Fruit fly (Drosophila melanogaster) whole organism, prepupa: ENCODE measurements around the gene Acer.
A peak's percentile ranks its signal among the peaks of the same experiment; 100 is the strongest.

Experiments
- Blimp-1 ChIP-seq: fragments of 200-800 bp; sonication (Bioruptor generic); optimal IDR thresholded peaks from 3 replicates; lab custom pipeline; 2017; ENCODE audit warnings: missing biosample characterization, missing genetic modification characterization, mild to moderate bottlenecking, moderate library complexity, missing genetic modification reagents
- CG10631 ChIP-seq: fragments of 200-800 bp; sonication (Bioruptor generic); optimal IDR thresholded peaks from 2 replicates; lab custom pipeline; 2016; ENCODE audit warnings: missing biosample characterization, missing genetic modification characterization
- CG10669 ChIP-seq: fragments of 200-800 bp; sonication (Bioruptor generic); optimal IDR thresholded peaks from 3 replicates; lab custom pipeline; 2018; ENCODE audit warnings: missing biosample characterization, mild to moderate bottlenecking, missing genetic modification characterization, moderate library complexity
- CG11294 ChIP-seq: fragments of 200-800 bp; sonication (Bioruptor generic); IDR thresholded peaks from 2 replicates; pipeline ENCODE4 v1.3.6; 2022; ENCODE audit warnings: missing biosample characterization, missing genetic modification characterization
- CG11762 ChIP-seq: fragments of 200-800 bp; sonication (Bioruptor generic); optimal IDR thresholded peaks from 3 replicates; lab custom pipeline; 2016; ENCODE audit warnings: missing biosample characterization, missing genetic modification characterization; ENCODE audit not compliant: insufficient read depth
- CG11902 ChIP-seq: fragments of 200-800 bp; sonication (Bioruptor generic); optimal IDR thresholded peaks from 3 replicates; lab custom pipeline; 2016; ENCODE audit warnings: missing biosample characterization, missing genetic modification characterization
- CG15336 ChIP-seq: fragments of 200-800 bp; sonication (Bioruptor generic); IDR thresholded peaks from 2 replicates; pipeline ENCODE4 v1.3.6; 2022; ENCODE audit warnings: missing biosample characterization, missing genetic modification characterization
- CG1621 ChIP-seq: fragments of 200-800 bp; sonication (Bioruptor generic); optimal IDR thresholded peaks from 3 replicates; lab custom pipeline; 2018; ENCODE audit warnings: missing biosample characterization, mild to moderate bottlenecking, missing genetic modification characterization
- CG16779 ChIP-seq: fragments of 200-800 bp; sonication (Bioruptor generic); optimal IDR thresholded peaks from 3 replicates; lab custom pipeline; 2017; ENCODE audit warnings: missing biosample characterization, mild to moderate bottlenecking, missing genetic modification characterization
- CG3032 ChIP-seq: fragments of 200-800 bp; optimal IDR thresholded peaks from 2 replicates; lab custom pipeline; 2019; ENCODE audit warnings: missing biosample characterization, mild to moderate bottlenecking, missing genetic modification characterization, moderate library complexity
- CG32006 ChIP-seq: fragments of 200-800 bp; sonication (Bioruptor generic); optimal IDR thresholded peaks from 3 replicates; lab custom pipeline; 2017; ENCODE audit warnings: missing biosample characterization, mild to moderate bottlenecking, missing genetic modification characterization
- CG34406 ChIP-seq: fragments of 200-800 bp; sonication (Bioruptor generic); optimal IDR thresholded peaks from 3 replicates; lab custom pipeline; 2016; ENCODE audit warnings: missing biosample characterization, missing genetic modification characterization
- CG3919 ChIP-seq: fragments of 200-800 bp; sonication (Bioruptor generic); optimal IDR thresholded peaks from 3 replicates; lab custom pipeline; 2016; ENCODE audit warnings: missing biosample characterization, missing genetic modification characterization
- CG4318 ChIP-seq: fragments of 200-800 bp; sonication (Bioruptor generic); optimal IDR thresholded peaks from 3 replicates; lab custom pipeline; 2017; ENCODE audit warnings: missing biosample characterization, mild to moderate bottlenecking, missing genetic modification characterization
- CG6163 ChIP-seq: fragments of 200-800 bp; sonication (Bioruptor generic); IDR thresholded peaks from 3 replicates; pipeline ENCODE4 v1.3.6; 2022; ENCODE audit warnings: missing biosample characterization, missing genetic modification characterization
- CG6276 ChIP-seq: fragments of 200-800 bp; sonication (Bioruptor generic); optimal IDR thresholded peaks from 2 replicates; lab custom pipeline; 2017; ENCODE audit warnings: missing biosample characterization, mild to moderate bottlenecking, missing genetic modification characterization
- CG6792 ChIP-seq: fragments of 200-800 bp; sonication (Bioruptor generic); optimal IDR thresholded peaks from 3 replicates; lab custom pipeline; 2016; ENCODE audit warnings: missing biosample characterization, missing genetic modification characterization
- CG6808 ChIP-seq: fragments of 200-800 bp; sonication (Bioruptor generic); optimal IDR thresholded peaks from 3 replicates; lab custom pipeline; 2017; ENCODE audit warnings: missing biosample characterization, missing genetic modification characterization, mild to moderate bottlenecking, moderate library complexity, missing genetic modification reagents
- CG6854 ChIP-seq: fragments of 200-800 bp; sonication (Bioruptor generic); optimal IDR thresholded peaks from 2 replicates; lab custom pipeline; 2017; ENCODE audit warnings: missing biosample characterization, mild to moderate bottlenecking, missing genetic modification characterization
- CG7368 ChIP-seq: fragments of 200-800 bp; sonication (Bioruptor generic); optimal IDR thresholded peaks from 3 replicates; lab custom pipeline; 2016; ENCODE audit warnings: missing biosample characterization, missing genetic modification characterization
- CG8319 ChIP-seq: fragments of 200-800 bp; sonication (Bioruptor generic); optimal IDR thresholded peaks from 3 replicates; lab custom pipeline; 2016; ENCODE audit warnings: missing biosample characterization, missing genetic modification characterization
- CG8632 ChIP-seq: fragments of 200-800 bp; sonication (Bioruptor generic); optimal IDR thresholded peaks from 3 replicates; lab custom pipeline; 2016; ENCODE audit warnings: missing biosample characterization, missing genetic modification characterization
- CG9139 ChIP-seq: fragments of 200-800 bp; sonication (Bioruptor generic); optimal IDR thresholded peaks from 3 replicates; lab custom pipeline; 2017; ENCODE audit warnings: missing biosample characterization, mild to moderate bottlenecking, missing genetic modification characterization
- Eip75B ChIP-seq: fragments of 200-800 bp; sonication (Bioruptor generic); optimal IDR thresholded peaks from 3 replicates; lab custom pipeline; 2016; ENCODE audit warnings: missing biosample characterization, missing genetic modification characterization
- Eip78C ChIP-seq: fragments of 200-800 bp; sonication (Bioruptor generic); peaks from one replicate; lab custom pipeline; 2016; ENCODE audit warnings: missing biosample characterization, missing genetic modification characterization
- Eip93F ChIP-seq: fragments of 200-800 bp; sonication (Bioruptor generic); optimal IDR thresholded peaks from 2 replicates; lab custom pipeline; 2016; ENCODE audit warnings: missing biosample characterization, mild to moderate bottlenecking, missing genetic modification characterization
- Ets21C ChIP-seq: fragments of 200-800 bp; sonication (Bioruptor generic); optimal IDR thresholded peaks from 3 replicates; lab custom pipeline; 2016; ENCODE audit warnings: missing biosample characterization, missing genetic modification characterization
- Ets96B ChIP-seq: fragments of 200-800 bp; optimal IDR thresholded peaks from 2 replicates; lab custom pipeline; 2019; ENCODE audit warnings: missing biosample characterization, mild to moderate bottlenecking, missing genetic modification characterization, moderate library complexity
- Gug ChIP-seq: fragments of 200-800 bp; sonication (Bioruptor generic); IDR thresholded peaks from 2 replicates; pipeline ENCODE4 v1.3.6; 2022; ENCODE audit warnings: missing biosample characterization, missing genetic modification characterization
- Hr39 ChIP-seq: fragments of 200-800 bp; sonication (Bioruptor generic); optimal IDR thresholded peaks from 2 replicates; lab custom pipeline; 2016; ENCODE audit warnings: missing biosample characterization, missing genetic modification characterization
- Hr4 ChIP-seq: fragments of 200-800 bp; sonication (Bioruptor generic); optimal IDR thresholded peaks from 3 replicates; lab custom pipeline; 2016; ENCODE audit warnings: missing biosample characterization, missing genetic modification characterization
- Lpt ChIP-seq: fragments of 200-800 bp; sonication (Bioruptor generic); optimal IDR thresholded peaks from 3 replicates; lab custom pipeline; 2016; ENCODE audit warnings: missing biosample characterization, missing genetic modification characterization
- Met ChIP-seq: fragments of 200-800 bp; sonication (Bioruptor generic); optimal IDR thresholded peaks from 3 replicates; lab custom pipeline; 2016; ENCODE audit warnings: missing biosample characterization, missing genetic modification characterization
- OdsH ChIP-seq: fragments of 200-800 bp; sonication (Bioruptor generic); optimal IDR thresholded peaks from 3 replicates; lab custom pipeline; 2016; ENCODE audit warnings: missing biosample characterization, missing genetic modification characterization
- Smox ChIP-seq: fragments of 200-800 bp; sonication (Bioruptor generic); optimal IDR thresholded peaks from 3 replicates; lab custom pipeline; 2016; ENCODE audit warnings: missing biosample characterization, missing genetic modification characterization
- Sox14 ChIP-seq: fragments of 200-800 bp; sonication (Bioruptor generic); optimal IDR thresholded peaks from 3 replicates; lab custom pipeline; 2016; ENCODE audit warnings: missing biosample characterization, missing genetic modification characterization
- Sox15 ChIP-seq: fragments of 200-800 bp; sonication (Bioruptor generic); optimal IDR thresholded peaks from 3 replicates; lab custom pipeline; 2016; ENCODE audit warnings: missing biosample characterization, missing genetic modification characterization
- achi ChIP-seq: fragments of 200-800 bp; sonication (Bioruptor generic); optimal IDR thresholded peaks from 3 replicates; lab custom pipeline; 2016; ENCODE audit warnings: missing biosample characterization, missing genetic modification characterization
- acj6 ChIP-seq: fragments of 200-800 bp; sonication (Bioruptor generic); optimal IDR thresholded peaks from 3 replicates; lab custom pipeline; 2016; ENCODE audit warnings: missing biosample characterization, missing genetic modification characterization
- cyc ChIP-seq: fragments of 200-800 bp; sonication (Bioruptor generic); optimal IDR thresholded peaks from 3 replicates; lab custom pipeline; 2016; ENCODE audit warnings: missing biosample characterization, missing genetic modification characterization
- dac ChIP-seq: fragments of 200-800 bp; sonication (Bioruptor generic); optimal IDR thresholded peaks from 2 replicates; lab custom pipeline; 2017; ENCODE audit warnings: missing biosample characterization, mild to moderate bottlenecking, missing genetic modification characterization
- dsx ChIP-seq: fragments of 200-800 bp; optimal IDR thresholded peaks from 3 replicates; lab custom pipeline; 2019; ENCODE audit warnings: missing biosample characterization, mild to moderate bottlenecking, missing genetic modification characterization, moderate library complexity; ENCODE audit not compliant: poor library complexity, severe bottlenecking
- esn ChIP-seq: fragments of 200-800 bp; sonication (Bioruptor generic); optimal IDR thresholded peaks from 2 replicates; lab custom pipeline; 2016; ENCODE audit warnings: missing biosample characterization, mild to moderate bottlenecking, missing genetic modification characterization, moderate library complexity
- fd59A ChIP-seq: fragments of 200-800 bp; sonication (Bioruptor generic); optimal IDR thresholded peaks from 2 replicates; lab custom pipeline; 2017; ENCODE audit warnings: missing biosample characterization, mild to moderate bottlenecking, missing genetic modification characterization, missing genetic modification reagents
- fd85E ChIP-seq: fragments of 200-800 bp; sonication (Bioruptor generic); optimal IDR thresholded peaks from 3 replicates; lab custom pipeline; 2016; ENCODE audit warnings: missing biosample characterization, missing genetic modification characterization
- fkh ChIP-seq: fragments of 200-800 bp; sonication (Bioruptor generic); optimal IDR thresholded peaks from 3 replicates; lab custom pipeline; 2017; ENCODE audit warnings: missing biosample characterization, mild to moderate bottlenecking, missing genetic modification characterization, moderate library complexity
- net ChIP-seq: fragments of 200-800 bp; sonication (Bioruptor generic); optimal IDR thresholded peaks from 3 replicates; lab custom pipeline; 2016; ENCODE audit warnings: missing biosample characterization, missing genetic modification characterization
- pdm3 ChIP-seq: fragments of 200-800 bp; sonication (Bioruptor generic); optimal IDR thresholded peaks from 3 replicates; lab custom pipeline; 2016; ENCODE audit warnings: missing biosample characterization, missing genetic modification characterization
- salr ChIP-seq, 2 experiments: fragments of 200-800 bp; sonication (Bioruptor generic); optimal IDR thresholded peaks; 3 replicates each; lab custom pipeline; 2016 to 2018; ENCODE audit warnings: missing biosample characterization in 2 of 2, missing genetic modification characterization in 2 of 2, mild to moderate bottlenecking in 1 of 2
- spab ChIP-seq: fragments of 200-800 bp; sonication (Bioruptor generic); optimal IDR thresholded peaks from 2 replicates; lab custom pipeline; 2017; ENCODE audit warnings: missing biosample characterization, mild to moderate bottlenecking, missing genetic modification characterization, missing genetic modification reagents
- svp ChIP-seq: fragments of 200-800 bp; sonication (Bioruptor generic); peaks from one replicate; lab custom pipeline; 2016; ENCODE audit warnings: missing biosample characterization, missing genetic modification characterization
- topi ChIP-seq: fragments of 200-800 bp; sonication (Bioruptor generic); optimal IDR thresholded peaks from 3 replicates; lab custom pipeline; 2016; ENCODE audit warnings: missing biosample characterization, missing genetic modification characterization
- vri ChIP-seq: fragments of 200-800 bp; sonication (Bioruptor generic); optimal IDR thresholded peaks from 3 replicates; lab custom pipeline; 2016; ENCODE audit warnings: missing biosample characterization, mild to moderate bottlenecking, missing genetic modification characterization

Acer gene

dm6 chr2L:8552472-8552871 lies 30.7 kb downstream of the Acer start:
- TF ChIP-seq CG6276 (no peak), fkh (no peak), Ets21C (GFP tag; lab: Kevin White, UChicago) (no peak), Eip78C (peak; percentile 60), Eip93F (GFP tag; lab: Kevin White, UChicago) (no peak), net (no peak), CG34406 (GFP tag; lab: Kevin White, UChicago) (peak; percentile 12), CG8632 (GFP tag; lab: Kevin White, UChicago) (no peak), dsx (GFP tag; lab: Kevin White, UChicago) (no peak), vri (GFP tag; lab: Kevin White, UChicago) (no peak), CG6792 (GFP tag; lab: Kevin White, UChicago) (no peak), CG10631 (GFP tag; lab: Kevin White, UChicago) (no peak), fd59A (no peak), dac (GFP tag; lab: Kevin White, UChicago) (no peak), topi (GFP tag; lab: Kevin White, UChicago) (peak; percentile 33), salr (GFP tag; optimal IDR thresholded peaks at IDR 0.05; lab: Kevin White, UChicago) (no peak), CG7368 (GFP tag; lab: Kevin White, UChicago) (no peak), Eip75B (GFP tag; lab: Kevin White, UChicago) (peak; percentile 21), CG16779 (no peak), Gug (GFP tag; lab: Robert Waterston, UW) (no peak), OdsH (GFP tag; lab: Kevin White, UChicago) (peak; percentile 19), CG9139 (no peak), CG6808 (GFP tag; lab: Kevin White, UChicago) (no peak), Hr39 (GFP tag; lab: Kevin White, UChicago) (no peak), CG4318 (no peak), acj6 (no peak), CG15336 (GFP tag; lab: Robert Waterston, UW) (no peak), esn (GFP tag; lab: Kevin White, UChicago) (peak; percentile 23), CG3919 (GFP tag; lab: Kevin White, UChicago) (peak; percentile 17), Sox15 (GFP tag; lab: Kevin White, UChicago) (no peak), Blimp-1 (GFP tag; lab: Kevin White, UChicago) (no peak), CG11762 (GFP tag; lab: Kevin White, UChicago) (no peak), Hr4 (peak; percentile 5), CG11294 (no peak), cyc (GFP tag; lab: Kevin White, UChicago) (peak; percentile 19), pdm3 (GFP tag; lab: Kevin White, UChicago) (no peak), CG32006 (GFP tag; lab: Kevin White, UChicago) (peak; percentile 31), Lpt (GFP tag; lab: Kevin White, UChicago) (no peak), spab (GFP tag; lab: Kevin White, UChicago) (no peak), CG11902 (GFP tag; lab: Kevin White, UChicago) (no peak), achi (GFP tag; lab: Kevin White, UChicago) (no peak), Sox14 (GFP tag; lab: Kevin White, UChicago) (peak; percentile 11), Ets96B (tag; lab: Kevin White, UChicago) (no peak), CG6163 (GFP tag; lab: Robert Waterston, UW) (no peak), CG3032 (tag; lab: Kevin White, UChicago) (no peak), Met (GFP tag; lab: Kevin White, UChicago) (peak; percentile 40), CG6854 (GFP tag; lab: Kevin White, UChicago) (no peak), CG8319 (GFP tag; lab: Kevin White, UChicago) (no peak), fd85E (GFP tag; lab: Kevin White, UChicago) (no peak), svp (peak; percentile 71), CG1621 (tag; lab: Kevin White, UChicago) (no peak), Smox (GFP tag; lab: Kevin White, UChicago) (peak; percentile 18), CG10669 (no peak)
